Worm (Caenorhabditis elegans) whole organism, young adult: ENCODE results near the gene F41E6.12.

ENCODE experiments used
- sptf-2 ChIP-seq: fragments of 200-800 bp; sonication (Bioruptor generic); optimal IDR thresholded peaks from 2 replicates; lab custom pipeline; 2018; ENCODE audit warnings: mild to moderate bottlenecking, missing genetic modification characterization, missing compliant biosample characterization
- ztf-3 ChIP-seq: fragments of 200-800 bp; sonication (Bioruptor generic); optimal IDR thresholded peaks from 2 replicates; lab custom pipeline; 2018; ENCODE audit warnings: mild to moderate bottlenecking, missing genetic modification characterization, missing compliant biosample characterization

DNA sequence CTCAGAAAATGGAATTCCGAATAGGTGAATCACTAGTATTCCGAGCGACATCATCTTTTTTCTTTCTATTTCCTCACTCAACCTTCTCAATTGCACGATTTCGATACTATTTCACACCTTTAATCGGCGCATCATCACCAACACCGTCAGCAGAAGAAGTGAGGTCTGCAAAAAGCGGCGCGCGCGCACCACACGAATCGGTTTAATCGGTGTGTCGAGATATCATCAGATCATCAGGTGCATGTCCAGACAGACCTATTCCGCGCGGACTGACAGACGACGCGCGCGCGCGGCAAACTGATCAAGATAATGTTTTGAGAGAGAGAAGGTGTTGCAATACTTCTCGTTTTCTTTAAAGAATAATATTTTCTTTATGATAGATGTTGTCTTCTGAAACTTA, 31.5 kb upstream of the F41E6.12 start:
- TF ChIP-seq sptf-2 (GFP tag; lab: Kevin White, UChicago) (no peak), ztf-3 (GFP tag; lab: Kevin White, UChicago) (no peak)
